Fruit fly (Drosophila melanogaster) whole organism, adult: Measurements from ENCODE around the gene nmo.

Source experiments
- CG11617 ChIP-seq: fragments of 200-800 bp; sonication (Bioruptor generic); optimal IDR thresholded peaks from 2 replicates; lab custom pipeline; 2017; ENCODE audit warnings: mild to moderate bottlenecking, missing biosample characterization, missing genetic modification reagents, missing genetic modification characterization
- CG12768 ChIP-seq: fragments of 200-800 bp; sonication (Bioruptor generic); optimal IDR thresholded peaks from 2 replicates; lab custom pipeline; 2017; ENCODE audit warnings: missing biosample characterization, missing genetic modification characterization, mild to moderate bottlenecking, moderate library complexity, missing genetic modification reagents
- CG1620 ChIP-seq: fragments of 200-800 bp; sonication (Bioruptor generic); optimal IDR thresholded peaks from 2 replicates; lab custom pipeline; 2016; ENCODE audit warnings: missing biosample characterization, missing genetic modification characterization
- CG7045 ChIP-seq: fragments of 200-800 bp; sonication (Bioruptor generic); optimal IDR thresholded peaks from 2 replicates; lab custom pipeline; 2017; ENCODE audit warnings: missing biosample characterization, mild to moderate bottlenecking, missing genetic modification characterization
- CG7101 ChIP-seq: fragments of 200-800 bp; sonication (Bioruptor generic); optimal IDR thresholded peaks from 2 replicates; lab custom pipeline; 2018; ENCODE audit warnings: missing biosample characterization, mild to moderate bottlenecking, missing genetic modification characterization, moderate library complexity
- Clk ChIP-seq: fragments of 200-800 bp; sonication (Bioruptor generic); optimal IDR thresholded peaks from 2 replicates; lab custom pipeline; 2017; ENCODE audit warnings: missing biosample characterization, missing genetic modification characterization
- Crg-1 ChIP-seq: fragments of 200-800 bp; sonication (Bioruptor generic); optimal IDR thresholded peaks from 2 replicates; lab custom pipeline; 2016; ENCODE audit warnings: missing biosample characterization, missing genetic modification characterization
- Mnt ChIP-seq: fragments of 200-800 bp; sonication (Bioruptor generic); optimal IDR thresholded peaks from 2 replicates; lab custom pipeline; 2016; ENCODE audit warnings: missing biosample characterization, mild to moderate bottlenecking, missing genetic modification characterization
- cic ChIP-seq: fragments of 200-800 bp; sonication (Bioruptor generic); optimal IDR thresholded peaks from 2 replicates; lab custom pipeline; 2017; ENCODE audit warnings: missing biosample characterization, mild to moderate bottlenecking, missing genetic modification characterization, moderate library complexity
- cnc ChIP-seq, 2 experiments: fragments of >200 bp; optimal IDR thresholded peaks; 2 replicates each; lab custom pipeline; 2017
- kay ChIP-seq: fragments of 200-800 bp; sonication (Bioruptor generic); peaks from one replicate; lab custom pipeline; 2016; ENCODE audit warnings: missing biosample characterization, missing genetic modification characterization, borderline replicate concordance
- ovo ChIP-seq: fragments of 200-800 bp; sonication (Bioruptor generic); optimal IDR thresholded peaks from 2 replicates; lab custom pipeline; 2016; ENCODE audit warnings: missing biosample characterization, missing genetic modification characterization
- tj ChIP-seq: fragments of 200-800 bp; sonication (Bioruptor generic); optimal IDR thresholded peaks from 3 replicates; lab custom pipeline; 2017; ENCODE audit warnings: missing biosample characterization, mild to moderate bottlenecking, missing genetic modification characterization, moderate library complexity

DNA sequence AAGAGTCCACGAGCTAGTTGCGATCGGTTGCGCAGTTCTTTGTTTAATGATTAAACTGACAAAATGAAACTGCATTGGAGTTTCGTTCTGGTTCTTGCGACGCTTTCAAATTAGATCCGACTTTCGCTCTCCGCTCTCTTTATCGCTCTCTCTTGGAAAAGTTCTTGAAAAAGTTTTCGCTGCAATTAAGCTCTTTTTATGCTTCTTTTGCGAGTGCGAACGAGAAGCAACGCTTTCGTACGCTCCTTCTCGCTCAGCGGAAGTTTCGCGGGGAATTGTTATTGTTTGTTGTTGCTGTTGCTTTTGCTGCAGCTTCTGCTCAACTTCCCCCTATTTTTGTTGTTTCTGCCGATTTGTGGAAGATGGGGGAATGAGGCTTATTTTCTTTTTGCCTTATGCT, 77.5 kb downstream of the nmo start:
- TF ChIP-seq cic (GFP tag; lab: Kevin White, UChicago) (peak; percentile 16), CG7045 (no peak), CG11617 (GFP tag; lab: Kevin White, UChicago) (no peak), kay (GFP tag; lab: Kevin White, UChicago) (no peak), CG7101 (no peak), ovo (GFP tag; lab: Kevin White, UChicago) (no peak), CG12768 (GFP tag; lab: Kevin White, UChicago) (no peak), cnc (optimal IDR thresholded peaks at IDR 0.05; lab: Kevin White, UChicago) (no peak), Crg-1 (no peak), Clk (GFP tag; lab: Kevin White, UChicago) (no peak), tj (no peak), Mnt (no peak), CG1620 (GFP tag; lab: Kevin White, UChicago) (no peak)
